Worm (Caenorhabditis elegans) whole organism, L1 larva: ENCODE data around the gene farl-11.

Experiments used
- aly-2 ChIP-seq: fragments of 150-350 bp; optimal IDR thresholded peaks from 2 replicates; lab custom pipeline; 2014; ENCODE audit warnings: missing biosample characterization, missing genetic modification characterization
- dpl-1 ChIP-seq, 3 experiments: fragments of 150-350 bp in 2 of 3; sonication (generic microtip) in 1 of 3; optimal IDR thresholded peaks; 2 replicates each; lab custom pipeline; 2014 to 2017; ENCODE audit warnings: missing biosample characterization in 3 of 3, missing genetic modification characterization in 3 of 3, missing genetic modification reagents in 3 of 3
- lin-15B ChIP-seq: fragments of 150-350 bp; sonication (generic microtip); optimal IDR thresholded peaks from 3 replicates; lab custom pipeline; 2014; ENCODE audit warnings: missing biosample characterization, missing genetic modification characterization
- lin-35 ChIP-seq, 2 experiments: fragments of 150-350 bp; optimal IDR thresholded peaks; 2 replicates each; lab custom pipeline; 2014; ENCODE audit warnings: missing biosample characterization in 2 of 2, missing genetic modification characterization in 2 of 2, missing genetic modification reagents in 2 of 2
- nhr-20 ChIP-seq: sonication (generic microtip); optimal IDR thresholded peaks from 2 replicates; lab custom pipeline; 2016; ENCODE audit warnings: mild to moderate bottlenecking, missing genetic modification characterization, missing compliant biosample characterization
- pax-3 ChIP-seq: fragments of 200-800 bp; sonication (Bioruptor generic); optimal IDR thresholded peaks from 2 replicates; lab custom pipeline; 2018; ENCODE audit warnings: mild to moderate bottlenecking, missing genetic modification characterization, moderate library complexity, missing compliant biosample characterization
- rnt-1 ChIP-seq: sonication (generic microtip); optimal IDR thresholded peaks from 2 replicates; lab custom pipeline; 2016; ENCODE audit warnings: mild to moderate bottlenecking, missing genetic modification characterization, moderate library complexity, missing compliant biosample characterization
- sox-4 ChIP-seq: sonication (generic microtip); optimal IDR thresholded peaks from 2 replicates; lab custom pipeline; 2016; ENCODE audit warnings: missing genetic modification characterization, missing compliant biosample characterization
- unc-30 ChIP-seq: sonication (generic microtip); optimal IDR thresholded peaks from 2 replicates; lab custom pipeline; 2017; ENCODE audit warnings: missing biosample characterization, missing genetic modification characterization
- unc-62 ChIP-seq: fragments of 150-350 bp; optimal IDR thresholded peaks from 2 replicates; lab custom pipeline; 2014; ENCODE audit warnings: missing biosample characterization, missing genetic modification reagents, missing genetic modification characterization
- xbp-1 ChIP-seq: sonication (generic microtip); optimal IDR thresholded peaks from 2 replicates; lab custom pipeline; 2016; ENCODE audit warnings: missing genetic modification characterization, missing compliant biosample characterization
- ztf-4 ChIP-seq: fragments of 150-350 bp; optimal IDR thresholded peaks from 2 replicates; lab custom pipeline; 2014; ENCODE audit warnings: missing biosample characterization, missing genetic modification characterization

ce11 chrII:7053649-7054048, 51.2 kb downstream of the farl-11 start, which contains the start of gene ZK1127.4:
- TF ChIP-seq lin-15B = no peak
- no peak for TF ChIP-seq pax-3 (tag; lab: Kevin White, UChicago)
- no peak for TF ChIP-seq dpl-1 (GFP tag; optimal IDR thresholded peaks at IDR 0.05; lab: Kevin White, UChicago)
- no peak for TF ChIP-seq nhr-20
- no peak for TF ChIP-seq unc-30 (tag; lab: Kevin White, UChicago)
- no peak for TF ChIP-seq lin-35 (GFP tag; optimal IDR thresholded peaks at IDR 0.05; lab: Kevin White, UChicago)
- no peak for TF ChIP-seq sox-4 (tag; lab: Kevin White, UChicago)
- no peak for TF ChIP-seq rnt-1 (tag; lab: Kevin White, UChicago)
- TF ChIP-seq aly-2 (tag; lab: Kevin White, UChicago) = no peak
- TF ChIP-seq xbp-1 (tag; lab: Kevin White, UChicago) = no peak
- no peak for TF ChIP-seq ztf-4
- no peak for TF ChIP-seq unc-62 (GFP tag; lab: Kevin White, UChicago)
